Fruit fly (Drosophila melanogaster) whole organism, prepupa: ENCODE data around the gene CheB38b.

Experiments
- Blimp-1 ChIP-seq: fragments of 200-800 bp; sonication (Bioruptor generic); optimal IDR thresholded peaks from 3 replicates; lab custom pipeline; 2017; ENCODE audit warnings: missing biosample characterization, missing genetic modification characterization, mild to moderate bottlenecking, moderate library complexity, missing genetic modification reagents
- CG10631 ChIP-seq: fragments of 200-800 bp; sonication (Bioruptor generic); optimal IDR thresholded peaks from 2 replicates; lab custom pipeline; 2016; ENCODE audit warnings: missing biosample characterization, missing genetic modification characterization
- CG10669 ChIP-seq: fragments of 200-800 bp; sonication (Bioruptor generic); optimal IDR thresholded peaks from 3 replicates; lab custom pipeline; 2018; ENCODE audit warnings: missing biosample characterization, mild to moderate bottlenecking, missing genetic modification characterization, moderate library complexity
- CG11294 ChIP-seq: fragments of 200-800 bp; sonication (Bioruptor generic); IDR thresholded peaks from 2 replicates; pipeline ENCODE4 v1.3.6; 2022; ENCODE audit warnings: missing biosample characterization, missing genetic modification characterization
- CG11902 ChIP-seq: fragments of 200-800 bp; sonication (Bioruptor generic); optimal IDR thresholded peaks from 3 replicates; lab custom pipeline; 2016; ENCODE audit warnings: missing biosample characterization, missing genetic modification characterization
- CG15336 ChIP-seq: fragments of 200-800 bp; sonication (Bioruptor generic); IDR thresholded peaks from 2 replicates; pipeline ENCODE4 v1.3.6; 2022; ENCODE audit warnings: missing biosample characterization, missing genetic modification characterization
- CG1621 ChIP-seq: fragments of 200-800 bp; sonication (Bioruptor generic); optimal IDR thresholded peaks from 3 replicates; lab custom pipeline; 2018; ENCODE audit warnings: missing biosample characterization, mild to moderate bottlenecking, missing genetic modification characterization
- CG3032 ChIP-seq: fragments of 200-800 bp; optimal IDR thresholded peaks from 2 replicates; lab custom pipeline; 2019; ENCODE audit warnings: missing biosample characterization, mild to moderate bottlenecking, missing genetic modification characterization, moderate library complexity
- CG31627 ChIP-seq: fragments of 200-800 bp; sonication (Bioruptor generic); optimal IDR thresholded peaks from 3 replicates; lab custom pipeline; 2016; ENCODE audit warnings: missing biosample characterization, missing genetic modification characterization
- CG32006 ChIP-seq: fragments of 200-800 bp; sonication (Bioruptor generic); optimal IDR thresholded peaks from 3 replicates; lab custom pipeline; 2017; ENCODE audit warnings: missing biosample characterization, mild to moderate bottlenecking, missing genetic modification characterization
- CG3919 ChIP-seq: fragments of 200-800 bp; sonication (Bioruptor generic); optimal IDR thresholded peaks from 3 replicates; lab custom pipeline; 2016; ENCODE audit warnings: missing biosample characterization, missing genetic modification characterization
- CG4318 ChIP-seq: fragments of 200-800 bp; sonication (Bioruptor generic); optimal IDR thresholded peaks from 3 replicates; lab custom pipeline; 2017; ENCODE audit warnings: missing biosample characterization, mild to moderate bottlenecking, missing genetic modification characterization
- CG6163 ChIP-seq: fragments of 200-800 bp; sonication (Bioruptor generic); IDR thresholded peaks from 3 replicates; pipeline ENCODE4 v1.3.6; 2022; ENCODE audit warnings: missing biosample characterization, missing genetic modification characterization
- CG6276 ChIP-seq: fragments of 200-800 bp; sonication (Bioruptor generic); optimal IDR thresholded peaks from 2 replicates; lab custom pipeline; 2017; ENCODE audit warnings: missing biosample characterization, mild to moderate bottlenecking, missing genetic modification characterization
- CG6792 ChIP-seq: fragments of 200-800 bp; sonication (Bioruptor generic); optimal IDR thresholded peaks from 3 replicates; lab custom pipeline; 2016; ENCODE audit warnings: missing biosample characterization, missing genetic modification characterization
- CG8119 ChIP-seq: fragments of 200-800 bp; sonication (Bioruptor generic); IDR thresholded peaks from 3 replicates; pipeline ENCODE4 v1.3.6; 2022; ENCODE audit warnings: missing biosample characterization, missing genetic modification characterization
- CG8319 ChIP-seq: fragments of 200-800 bp; sonication (Bioruptor generic); optimal IDR thresholded peaks from 3 replicates; lab custom pipeline; 2016; ENCODE audit warnings: missing biosample characterization, missing genetic modification characterization
- CG9139 ChIP-seq: fragments of 200-800 bp; sonication (Bioruptor generic); optimal IDR thresholded peaks from 3 replicates; lab custom pipeline; 2017; ENCODE audit warnings: missing biosample characterization, mild to moderate bottlenecking, missing genetic modification characterization
- Eip75B ChIP-seq: fragments of 200-800 bp; sonication (Bioruptor generic); optimal IDR thresholded peaks from 3 replicates; lab custom pipeline; 2016; ENCODE audit warnings: missing biosample characterization, missing genetic modification characterization
- Eip78C ChIP-seq: fragments of 200-800 bp; sonication (Bioruptor generic); peaks from one replicate; lab custom pipeline; 2016; ENCODE audit warnings: missing biosample characterization, missing genetic modification characterization
- Ets21C ChIP-seq: fragments of 200-800 bp; sonication (Bioruptor generic); optimal IDR thresholded peaks from 3 replicates; lab custom pipeline; 2016; ENCODE audit warnings: missing biosample characterization, missing genetic modification characterization
- Ets96B ChIP-seq: fragments of 200-800 bp; optimal IDR thresholded peaks from 2 replicates; lab custom pipeline; 2019; ENCODE audit warnings: missing biosample characterization, mild to moderate bottlenecking, missing genetic modification characterization, moderate library complexity
- Gug ChIP-seq: fragments of 200-800 bp; sonication (Bioruptor generic); IDR thresholded peaks from 2 replicates; pipeline ENCODE4 v1.3.6; 2022; ENCODE audit warnings: missing biosample characterization, missing genetic modification characterization
- Hr39 ChIP-seq: fragments of 200-800 bp; sonication (Bioruptor generic); optimal IDR thresholded peaks from 2 replicates; lab custom pipeline; 2016; ENCODE audit warnings: missing biosample characterization, missing genetic modification characterization
- Hr4 ChIP-seq: fragments of 200-800 bp; sonication (Bioruptor generic); optimal IDR thresholded peaks from 3 replicates; lab custom pipeline; 2016; ENCODE audit warnings: missing biosample characterization, missing genetic modification characterization
- Lpt ChIP-seq: fragments of 200-800 bp; sonication (Bioruptor generic); optimal IDR thresholded peaks from 3 replicates; lab custom pipeline; 2016; ENCODE audit warnings: missing biosample characterization, missing genetic modification characterization
- Met ChIP-seq: fragments of 200-800 bp; sonication (Bioruptor generic); optimal IDR thresholded peaks from 3 replicates; lab custom pipeline; 2016; ENCODE audit warnings: missing biosample characterization, missing genetic modification characterization
- OdsH ChIP-seq: fragments of 200-800 bp; sonication (Bioruptor generic); optimal IDR thresholded peaks from 3 replicates; lab custom pipeline; 2016; ENCODE audit warnings: missing biosample characterization, missing genetic modification characterization
- Smox ChIP-seq: fragments of 200-800 bp; sonication (Bioruptor generic); optimal IDR thresholded peaks from 3 replicates; lab custom pipeline; 2016; ENCODE audit warnings: missing biosample characterization, missing genetic modification characterization
- Sox14 ChIP-seq: fragments of 200-800 bp; sonication (Bioruptor generic); optimal IDR thresholded peaks from 3 replicates; lab custom pipeline; 2016; ENCODE audit warnings: missing biosample characterization, missing genetic modification characterization
- achi ChIP-seq: fragments of 200-800 bp; sonication (Bioruptor generic); optimal IDR thresholded peaks from 3 replicates; lab custom pipeline; 2016; ENCODE audit warnings: missing biosample characterization, missing genetic modification characterization
- dac ChIP-seq: fragments of 200-800 bp; sonication (Bioruptor generic); optimal IDR thresholded peaks from 2 replicates; lab custom pipeline; 2017; ENCODE audit warnings: missing biosample characterization, mild to moderate bottlenecking, missing genetic modification characterization
- dsx ChIP-seq: fragments of 200-800 bp; optimal IDR thresholded peaks from 3 replicates; lab custom pipeline; 2019; ENCODE audit warnings: missing biosample characterization, mild to moderate bottlenecking, missing genetic modification characterization, moderate library complexity; ENCODE audit not compliant: poor library complexity, severe bottlenecking
- eg ChIP-seq: fragments of 200-800 bp; sonication (Bioruptor generic); IDR thresholded peaks from 3 replicates; pipeline ENCODE4 v1.3.6; 2022; ENCODE audit warnings: missing biosample characterization, missing genetic modification characterization
- fd59A ChIP-seq: fragments of 200-800 bp; sonication (Bioruptor generic); optimal IDR thresholded peaks from 2 replicates; lab custom pipeline; 2017; ENCODE audit warnings: missing biosample characterization, mild to moderate bottlenecking, missing genetic modification characterization, missing genetic modification reagents
- fd85E ChIP-seq: fragments of 200-800 bp; sonication (Bioruptor generic); optimal IDR thresholded peaks from 3 replicates; lab custom pipeline; 2016; ENCODE audit warnings: missing biosample characterization, missing genetic modification characterization
- net ChIP-seq: fragments of 200-800 bp; sonication (Bioruptor generic); optimal IDR thresholded peaks from 3 replicates; lab custom pipeline; 2016; ENCODE audit warnings: missing biosample characterization, missing genetic modification characterization
- pdm3 ChIP-seq: fragments of 200-800 bp; sonication (Bioruptor generic); optimal IDR thresholded peaks from 3 replicates; lab custom pipeline; 2016; ENCODE audit warnings: missing biosample characterization, missing genetic modification characterization
- salr ChIP-seq, 2 experiments: fragments of 200-800 bp; sonication (Bioruptor generic); optimal IDR thresholded peaks; 3 replicates each; lab custom pipeline; 2016 to 2018; ENCODE audit warnings: missing biosample characterization in 2 of 2, missing genetic modification characterization in 2 of 2, mild to moderate bottlenecking in 1 of 2
- spab ChIP-seq: fragments of 200-800 bp; sonication (Bioruptor generic); optimal IDR thresholded peaks from 2 replicates; lab custom pipeline; 2017; ENCODE audit warnings: missing biosample characterization, mild to moderate bottlenecking, missing genetic modification characterization, missing genetic modification reagents
- topi ChIP-seq: fragments of 200-800 bp; sonication (Bioruptor generic); optimal IDR thresholded peaks from 3 replicates; lab custom pipeline; 2016; ENCODE audit warnings: missing biosample characterization, missing genetic modification characterization
- vri ChIP-seq: fragments of 200-800 bp; sonication (Bioruptor generic); optimal IDR thresholded peaks from 3 replicates; lab custom pipeline; 2016; ENCODE audit warnings: missing biosample characterization, mild to moderate bottlenecking, missing genetic modification characterization

Gene CheB38b

dm6 chr2L:20851592-20851991 is 34.5 kb upstream of the CheB38b start:
- TF ChIP-seq Eip78C (peak; percentile 14), Met (GFP tag; lab: Kevin White, UChicago) (no peak)

dm6 chr2L:20849000-20849399 is 31.9 kb upstream of the CheB38b start, which contains the start of gene CG14402:
CG14402 (plus strand) TSS chr2L:20849300.
- no peak for TF ChIP-seq achi (GFP tag; lab: Kevin White, UChicago)
- TF ChIP-seq Blimp-1 (GFP tag; lab: Kevin White, UChicago): no peak
- TF ChIP-seq spab (GFP tag; lab: Kevin White, UChicago): no peak
- TF ChIP-seq CG8119 (GFP tag; lab: Robert Waterston, UW): no peak
- no peak for TF ChIP-seq dsx (GFP tag; lab: Kevin White, UChicago)
- no peak for TF ChIP-seq fd85E
- no peak for TF ChIP-seq Sox14
- no peak for TF ChIP-seq CG8319 (GFP tag; lab: Kevin White, UChicago)
- TF ChIP-seq Hr4 (GFP tag; lab: Kevin White, UChicago): no peak

- no peak for TF ChIP-seq CG6163 (GFP tag; lab: Robert Waterston, UW)
- no peak for TF ChIP-seq dac
- TF ChIP-seq vri (GFP tag; lab: Kevin White, UChicago): no peak
- TF ChIP-seq spab (GFP tag; lab: Kevin White, UChicago): no peak
- TF ChIP-seq CG32006 (GFP tag; lab: Kevin White, UChicago): peak; percentile 72
- peak; percentile 28 for TF ChIP-seq CG4318
- TF ChIP-seq Hr4 (GFP tag; lab: Kevin White, UChicago): peak; percentile 69
- no peak for TF ChIP-seq CG8319 (GFP tag; lab: Kevin White, UChicago)
- peak in 1 of 2 experiments; percentile 57 for TF ChIP-seq salr (GFP tag; optimal IDR thresholded peaks at IDR 0.05; lab: Kevin White, UChicago)
- TF ChIP-seq Blimp-1 (GFP tag; lab: Kevin White, UChicago): no peak
- TF ChIP-seq net (GFP tag; lab: Kevin White, UChicago): peak; percentile 4
- peak; percentile 59 for TF ChIP-seq CG15336 (GFP tag; lab: Robert Waterston, UW)
- TF ChIP-seq OdsH: peak; percentile 25
- no peak for TF ChIP-seq Smox (GFP tag; lab: Kevin White, UChicago)
- TF ChIP-seq fd85E: no peak
- TF ChIP-seq Eip75B (GFP tag; lab: Kevin White, UChicago): no peak
- no peak for TF ChIP-seq Gug (GFP tag; lab: Robert Waterston, UW)
- TF ChIP-seq CG10669 (GFP tag; lab: Kevin White, UChicago): no peak
- peak; percentile 25 for TF ChIP-seq pdm3 (GFP tag; lab: Kevin White, UChicago)
- TF ChIP-seq CG31627 (GFP tag; lab: Kevin White, UChicago): no peak
- TF ChIP-seq CG6276 (GFP tag; lab: Kevin White, UChicago): peak; percentile 51
- no peak for TF ChIP-seq Ets21C (GFP tag; lab: Kevin White, UChicago)
- no peak for TF ChIP-seq fd59A (GFP tag; lab: Kevin White, UChicago)
- no peak for TF ChIP-seq CG10631 (GFP tag; lab: Kevin White, UChicago)
- TF ChIP-seq CG8119 (GFP tag; lab: Robert Waterston, UW): peak; percentile 51; the same call in 2 of the 3 replicates
- peak; percentile 64 for TF ChIP-seq eg
- TF ChIP-seq CG3032 (tag; lab: Kevin White, UChicago): no peak
- TF ChIP-seq dsx (GFP tag; lab: Kevin White, UChicago): no peak
- TF ChIP-seq Met (GFP tag; lab: Kevin White, UChicago): no peak
- no peak for TF ChIP-seq Ets96B
- peak; percentile 64 for TF ChIP-seq Eip78C
- TF ChIP-seq CG9139 (GFP tag; lab: Kevin White, UChicago): no peak
- no peak for TF ChIP-seq CG6792 (GFP tag; lab: Kevin White, UChicago)
- TF ChIP-seq CG11902 (GFP tag; lab: Kevin White, UChicago): no peak
- TF ChIP-seq achi (GFP tag; lab: Kevin White, UChicago): peak; percentile 15
- TF ChIP-seq CG11294 (GFP tag; lab: Robert Waterston, UW): no peak
- peak; percentile 11 for TF ChIP-seq Lpt
- TF ChIP-seq topi: no peak
- no peak for TF ChIP-seq CG3919 (GFP tag; lab: Kevin White, UChicago)
- TF ChIP-seq Hr39 (GFP tag; lab: Kevin White, UChicago): no peak
- TF ChIP-seq CG1621 (tag; lab: Kevin White, UChicago): no peak
Measured at dm6 chr2L:20844381-20844780, 27.3 kb upstream of the CheB38b start.
